Fruit fly (Drosophila melanogaster): Measurements from ENCODE around the gene Pka-R1.

Pka-R1 gene

dm6 chr3L:20771891-20772646 lies 43.8 kb upstream of the Pka-R1 start (continued):
- TF ChIP-seq chif (GFP tag; optimal IDR thresholded peaks at IDR 0.05) (peak; percentile 70 to 71), slou (GFP tag; optimal IDR thresholded peaks at IDR 0.05) (no peak), nmo (GFP tag; optimal IDR thresholded peaks at IDR 0.05) (peak; percentile 80), pita (GFP tag; optimal IDR thresholded peaks at IDR 0.05) (no peak), Dbx (GFP tag; IDR thresholded peaks at IDR 0.05) (peak; percentile 73), CG10431 (GFP tag; optimal IDR thresholded peaks at IDR 0.05) (no peak), CG17385 (GFP tag; optimal IDR thresholded peaks at IDR 0.05) (peak; percentile 65), eve (GFP tag; optimal IDR thresholded peaks at IDR 0.05) (no peak), exex (tag; optimal IDR thresholded peaks at IDR 0.05) (peak; percentile 3), CG12219 (GFP tag; optimal IDR thresholded peaks at IDR 0.05) (peak; percentile 86), CG15011 (GFP tag; optimal IDR thresholded peaks at IDR 0.05) (peak; percentile 37), CrebB (tag; optimal IDR thresholded peaks at IDR 0.05) (peak; percentile 67), z (GFP tag; IDR thresholded peaks at IDR 0.05) (no peak), lov (optimal IDR thresholded peaks at IDR 0.05) (no peak), lov (GFP tag; IDR thresholded peaks at IDR 0.05) (peak; percentile 78; the same call in 2 of the 3 replicates), corto (GFP tag; optimal IDR thresholded peaks at IDR 0.05) (no peak), CG31224 (GFP tag; IDR thresholded peaks at IDR 0.05) (peak; percentile 60), CG1603 (tag; optimal IDR thresholded peaks at IDR 0.05) (peak; percentile 86), CG7963 (GFP tag; IDR thresholded peaks at IDR 0.05; ENCODE audit: partially characterized antibody) (no peak), croc (GFP tag; conservative IDR thresholded peaks at IDR 0.05) (0 out of 3 replicates have a peak, but pooled peaks have one; percentile 13), CG5180 (GFP tag; optimal IDR thresholded peaks at IDR 0.05) (no peak), dysf (GFP tag; IDR thresholded peaks at IDR 0.05) (peak; percentile 81), danr (GFP tag; IDR thresholded peaks at IDR 0.05) (peak; percentile 55), dimm (GFP tag; IDR thresholded peaks at IDR 0.05) (peak; percentile 51), ash1 (GFP tag; optimal IDR thresholded peaks at IDR 0.05) (peak; percentile 52), CG12155 (GFP tag; optimal IDR thresholded peaks at IDR 0.05) (peak; percentile 71), CG6813 (GFP tag; optimal IDR thresholded peaks at IDR 0.05) (peak; percentile 70), kay (GFP tag; optimal IDR thresholded peaks at IDR 0.05) (peak; percentile 50), sd (tag; optimal IDR thresholded peaks at IDR 0.05) (peak; percentile 99), jigr1 (GFP tag; IDR thresholded peaks at IDR 0.05) (peak; percentile 42; the same call in 1 of the 3 replicates), Rx (GFP tag; IDR thresholded peaks at IDR 0.05) (peak; percentile 67; the same call in 1 of the 2 replicates), her (GFP tag; optimal IDR thresholded peaks at IDR 0.05) (peak; percentile 38), org-1 (GFP tag; optimal IDR thresholded peaks at IDR 0.05) (peak; percentile 76), fu2 (GFP tag; optimal IDR thresholded peaks at IDR 0.05) (peak; percentile 2), CG12942 (GFP tag; optimal IDR thresholded peaks at IDR 0.05) (peak; percentile 64), CG11398 (GFP tag; optimal IDR thresholded peaks at IDR 0.05) (peak; percentile 70), Nf-YA (GFP tag; IDR thresholded peaks at IDR 0.05) (peak; percentile 66), CG2199 (GFP tag; IDR thresholded peaks at IDR 0.05) (peak; percentile 81; the same call in 1 of the 3 replicates), CG6689 (GFP tag; IDR thresholded peaks at IDR 0.05) (peak; percentile 76), C15 (GFP tag; IDR thresholded peaks at IDR 0.05) (0 out of 3 replicates have a peak, but pooled peaks have one; percentile 38), YL-1 (GFP tag; optimal IDR thresholded peaks at IDR 0.05) (peak; percentile 40), HLH3B (GFP tag; IDR thresholded peaks at IDR 0.05) (peak; percentile 67; the same call in 1 of the 2 replicates), CG7271 (tag; optimal IDR thresholded peaks at IDR 0.05) (no peak), aop (GFP tag; IDR thresholded peaks at IDR 0.05) (no peak), CG8924 (tag; optimal IDR thresholded peaks at IDR 0.05) (peak; percentile 74), chn (GFP tag; optimal IDR thresholded peaks at IDR 0.05) (peak; percentile 75), fd64A (GFP tag; optimal IDR thresholded peaks at IDR 0.05) (peak; percentile 46), CG4404 (GFP tag; IDR thresholded peaks at IDR 0.05) (no peak), kni (GFP tag; optimal IDR thresholded peaks at IDR 0.05) (no peak), CG17328 (GFP tag; IDR thresholded peaks at IDR 0.05) (peak; percentile 85)
